Worm (Caenorhabditis elegans) whole organism, L4 larva: Measurements from ENCODE around the gene ucr-2.2.

ENCODE experiments used
- D1046.2 ChIP-seq: fragments of 200-800 bp; sonication (Bioruptor generic); IDR thresholded peaks from 2 replicates; pipeline ENCODE4 v1.3.6; 2022; ENCODE audit warnings: missing genetic modification characterization, missing compliant biosample characterization
- F10B5.3 ChIP-seq: sonication (generic microtip); optimal IDR thresholded peaks from 2 replicates; lab custom pipeline; 2016; ENCODE audit warnings: mild to moderate bottlenecking, missing genetic modification characterization, missing compliant biosample characterization
- F26F4.8 ChIP-seq: fragments of 200-800 bp; sonication (Bioruptor generic); conservative IDR thresholded peaks from 2 replicates; pipeline ENCODE4 v1.3.6; 2022; ENCODE audit warnings: missing genetic modification characterization, missing compliant biosample characterization
- F44E2.7 ChIP-seq: fragments of 200-800 bp; sonication (Bioruptor generic); IDR thresholded peaks from 2 replicates; pipeline ENCODE4 v2.1.2; 2022; ENCODE audit warnings: missing genetic modification characterization, missing compliant biosample characterization
- T20F7.1 ChIP-seq: fragments of 200-800 bp; sonication (Bioruptor generic); optimal IDR thresholded peaks from 2 replicates; lab custom pipeline; 2018; ENCODE audit warnings: mild to moderate bottlenecking, missing genetic modification characterization, missing compliant biosample characterization
- aha-1 ChIP-seq: fragments of 150-350 bp; peaks from one replicate; lab custom pipeline; 2014; ENCODE audit warnings: missing biosample characterization, missing genetic modification characterization
- attf-4 ChIP-seq: sonication (generic microtip); optimal IDR thresholded peaks from 3 replicates; lab custom pipeline; 2017; ENCODE audit warnings: missing biosample characterization, missing genetic modification characterization
- ceh-28 ChIP-seq: fragments of 150-350 bp; optimal IDR thresholded peaks from 2 replicates; lab custom pipeline; 2014; ENCODE audit warnings: missing biosample characterization, missing genetic modification reagents, missing genetic modification characterization
- ceh-32 ChIP-seq: sonication (generic microtip); optimal IDR thresholded peaks from 2 replicates; lab custom pipeline; 2016; ENCODE audit warnings: mild to moderate bottlenecking, missing genetic modification characterization, missing compliant biosample characterization; ENCODE audit not compliant: poor library complexity
- ceh-44 ChIP-seq: fragments of 200-800 bp; sonication (Bioruptor generic); IDR thresholded peaks from 2 replicates; pipeline ENCODE4 v1.3.6; 2022; ENCODE audit warnings: missing genetic modification reagents, missing genetic modification characterization, missing compliant biosample characterization
- ceh-82 ChIP-seq: sonication (generic microtip); optimal IDR thresholded peaks from 2 replicates; lab custom pipeline; 2017; ENCODE audit warnings: missing biosample characterization, missing genetic modification characterization
- ctbp-1 ChIP-seq: fragments of 200-800 bp; sonication (Bioruptor generic); IDR thresholded peaks from 2 replicates; pipeline ENCODE4 v1.3.6; 2022; ENCODE audit warnings: missing genetic modification reagents, missing genetic modification characterization, missing compliant biosample characterization
- daf-12 ChIP-seq: fragments of 150-350 bp; optimal IDR thresholded peaks from 2 replicates; lab custom pipeline; 2014; ENCODE audit warnings: missing biosample characterization, missing genetic modification reagents, missing genetic modification characterization
- daf-19 ChIP-seq: fragments of 200-800 bp; sonication (Bioruptor generic); conservative IDR thresholded peaks from 2 replicates; pipeline ENCODE4 v1.3.6; 2022; ENCODE audit warnings: missing genetic modification characterization, missing compliant biosample characterization
- dmd-9 ChIP-seq: fragments of 200-800 bp; sonication (Bioruptor generic); IDR thresholded peaks from 2 replicates; pipeline ENCODE4 v1.3.6; 2022; ENCODE audit warnings: missing genetic modification reagents, missing genetic modification characterization, missing compliant biosample characterization
- dve-1 ChIP-seq: sonication (generic microtip); optimal IDR thresholded peaks from 2 replicates; lab custom pipeline; 2017; ENCODE audit warnings: antibody characterized with exemption, mild to moderate bottlenecking, missing genetic modification characterization, missing compliant biosample characterization; ENCODE audit not compliant: insufficient read depth
- egl-27 ChIP-seq: sonication (generic microtip); optimal IDR thresholded peaks from 3 replicates; lab custom pipeline; 2017; ENCODE audit warnings: missing biosample characterization, missing genetic modification reagents, missing genetic modification characterization
- egl-43 ChIP-seq: fragments of 200-800 bp; sonication (Bioruptor generic); IDR thresholded peaks from 2 replicates; pipeline ENCODE4 v1.3.6; 2022; ENCODE audit warnings: missing genetic modification reagents, missing genetic modification characterization, missing compliant biosample characterization
- fkh-10 ChIP-seq: fragments of 150-350 bp; optimal IDR thresholded peaks from 2 replicates; lab custom pipeline; 2014; ENCODE audit warnings: missing biosample characterization, missing genetic modification reagents, missing genetic modification characterization
- hif-1 ChIP-seq, 2 experiments: sonication (generic microtip); optimal IDR thresholded peaks; 2 replicates each; lab custom pipeline; 2016 to 2017; ENCODE audit warnings: missing compliant biosample characterization in 2 of 2, missing genetic modification characterization in 2 of 2, missing genetic modification reagents in 2 of 2, missing genotype in 2 of 2, mild to moderate bottlenecking in 1 of 2
- hmg-1.1 ChIP-seq: fragments of 200-800 bp; sonication (Bioruptor generic); IDR thresholded peaks from 2 replicates; pipeline ENCODE4 v1.3.6; 2022; ENCODE audit warnings: missing genetic modification reagents, missing genetic modification characterization, missing compliant biosample characterization
- jun-1 ChIP-seq: fragments of 150-350 bp; optimal IDR thresholded peaks from 2 replicates; lab custom pipeline; 2014; ENCODE audit warnings: missing biosample characterization, missing genetic modification reagents, missing genetic modification characterization
- lin-1 ChIP-seq: fragments of 200-800 bp; sonication (Bioruptor generic); IDR thresholded peaks from 2 replicates; pipeline ENCODE4 v1.3.6; 2022; ENCODE audit warnings: missing genetic modification reagents, missing genetic modification characterization, missing compliant biosample characterization
- lin-13 ChIP-seq: fragments of 150-350 bp; optimal IDR thresholded peaks from 2 replicates; lab custom pipeline; 2014; ENCODE audit warnings: missing biosample characterization, missing genetic modification reagents, missing genetic modification characterization
- lin-15B ChIP-seq: fragments of 150-350 bp; sonication (generic microtip); optimal IDR thresholded peaks from 3 replicates; lab custom pipeline; 2014; ENCODE audit warnings: missing biosample characterization, missing genetic modification characterization
- lin-29 ChIP-seq: fragments of 200-800 bp; sonication (Bioruptor generic); IDR thresholded peaks from 2 replicates; pipeline ENCODE4 v1.3.6; 2022; ENCODE audit warnings: missing genetic modification reagents, missing genetic modification characterization, missing compliant biosample characterization
- lin-38 ChIP-seq: fragments of 200-800 bp; sonication (Bioruptor generic); IDR thresholded peaks from 2 replicates; pipeline ENCODE4 v1.3.6; 2022; ENCODE audit warnings: missing genetic modification reagents, missing genetic modification characterization, missing compliant biosample characterization
- lin-39 ChIP-seq: fragments of 150-350 bp; optimal IDR thresholded peaks from 2 replicates; lab custom pipeline; 2014; ENCODE audit warnings: missing biosample characterization, missing genetic modification reagents, missing genetic modification characterization
- lir-3 ChIP-seq: sonication (generic microtip); optimal IDR thresholded peaks from 2 replicates; lab custom pipeline; 2016; ENCODE audit warnings: mild to moderate bottlenecking, missing genetic modification characterization, missing compliant biosample characterization
- lsy-2 ChIP-seq, 2 experiments: fragments of 150-350 bp in 1 of 2; sonication (generic microtip) in 1 of 2; optimal IDR thresholded peaks; 2 replicates each; lab custom pipeline; 2014 to 2017; ENCODE audit warnings: missing biosample characterization in 2 of 2, missing genetic modification characterization in 2 of 2
- madf-9 ChIP-seq: fragments of 200-800 bp; sonication (Bioruptor generic); conservative IDR thresholded peaks from 2 replicates; pipeline ENCODE4 v1.3.6; 2022; ENCODE audit warnings: missing genetic modification reagents, missing genetic modification characterization, missing compliant biosample characterization
- mdt-29 ChIP-seq: fragments of 200-800 bp; sonication (Bioruptor generic); IDR thresholded peaks from 2 replicates; pipeline ENCODE4 v1.3.6; 2022; ENCODE audit warnings: missing genetic modification reagents, missing genetic modification characterization, missing compliant biosample characterization
- mep-1 ChIP-seq: fragments of 150-350 bp; sonication (generic microtip); optimal IDR thresholded peaks from 3 replicates; lab custom pipeline; 2014; ENCODE audit warnings: missing biosample characterization, missing genetic modification characterization
- mxl-2 ChIP-seq: fragments of 200-800 bp; sonication (Bioruptor generic); conservative IDR thresholded peaks from 2 replicates; pipeline ENCODE4 v1.3.6; 2022; ENCODE audit warnings: missing genetic modification reagents, missing genetic modification characterization, missing compliant biosample characterization
- mxl-3 ChIP-seq: fragments of 200-800 bp; sonication (Bioruptor generic); optimal IDR thresholded peaks from 2 replicates; lab custom pipeline; 2018; ENCODE audit warnings: mild to moderate bottlenecking, missing genetic modification characterization, missing compliant biosample characterization
- nhr-102 ChIP-seq: sonication (generic microtip); optimal IDR thresholded peaks from 2 replicates; lab custom pipeline; 2016; ENCODE audit warnings: mild to moderate bottlenecking, missing genetic modification characterization, moderate library complexity, missing compliant biosample characterization
- nhr-237 ChIP-seq: sonication (generic microtip); optimal IDR thresholded peaks from 2 replicates; lab custom pipeline; 2017; ENCODE audit warnings: missing biosample characterization, missing genetic modification characterization
- nhr-25 ChIP-seq: sonication (generic microtip); optimal IDR thresholded peaks from 2 replicates; lab custom pipeline; 2017; ENCODE audit warnings: missing genetic modification characterization, mild to moderate bottlenecking, missing compliant biosample characterization, antibody characterized with exemption, moderate library complexity, borderline replicate concordance; ENCODE audit not compliant: insufficient read depth
- nhr-76 ChIP-seq: fragments of 150-350 bp; optimal IDR thresholded peaks from 2 replicates; lab custom pipeline; 2014; ENCODE audit warnings: missing biosample characterization, missing genetic modification characterization
- nhr-77 ChIP-seq: fragments of 150-350 bp; optimal IDR thresholded peaks from 2 replicates; lab custom pipeline; 2014; ENCODE audit warnings: missing biosample characterization, missing genetic modification characterization
- pqm-1 ChIP-seq: sonication (generic microtip); optimal IDR thresholded peaks from 2 replicates; lab custom pipeline; 2017; ENCODE audit warnings: missing biosample characterization, missing genetic modification characterization
- rbr-2 ChIP-seq: sonication (generic microtip); optimal IDR thresholded peaks from 2 replicates; lab custom pipeline; 2016; ENCODE audit warnings: missing genotype, missing genetic modification characterization, missing compliant biosample characterization
- saeg-2 ChIP-seq: fragments of 200-800 bp; sonication (Bioruptor generic); IDR thresholded peaks from 2 replicates; pipeline ENCODE4 v1.3.6; 2022; ENCODE audit warnings: missing genetic modification reagents, missing genetic modification characterization, missing compliant biosample characterization
- set-16 ChIP-seq: fragments of 200-800 bp; sonication (Bioruptor generic); IDR thresholded peaks from 2 replicates; pipeline ENCODE4 v1.3.6; 2022; ENCODE audit warnings: missing genetic modification reagents, missing genetic modification characterization, missing compliant biosample characterization
- snpc-1.2 ChIP-seq: fragments of 200-800 bp; sonication (Bioruptor generic); IDR thresholded peaks from 2 replicates; pipeline ENCODE4 v1.3.6; 2022; ENCODE audit warnings: missing genetic modification reagents, missing genetic modification characterization, missing compliant biosample characterization
- snpc-4 ChIP-seq: fragments of 150-350 bp; optimal IDR thresholded peaks from 2 replicates; lab custom pipeline; 2014; ENCODE audit warnings: missing biosample characterization, missing genetic modification characterization
- tag-97 ChIP-seq: fragments of 200-800 bp; sonication (Bioruptor generic); IDR thresholded peaks from 2 replicates; pipeline ENCODE4 v1.3.6; 2022; ENCODE audit warnings: missing genetic modification characterization, missing compliant biosample characterization
- unc-39 ChIP-seq: sonication (generic microtip); optimal IDR thresholded peaks from 2 replicates; lab custom pipeline; 2017; ENCODE audit warnings: missing biosample characterization, missing genetic modification characterization
- vab-7 ChIP-seq: fragments of 200-800 bp; sonication (Bioruptor generic); IDR thresholded peaks from 2 replicates; pipeline ENCODE4 v1.3.6; 2022; ENCODE audit warnings: missing genetic modification reagents, missing genetic modification characterization, missing compliant biosample characterization
- zag-1 ChIP-seq: fragments of 150-350 bp; optimal IDR thresholded peaks from 2 replicates; lab custom pipeline; 2014; ENCODE audit warnings: missing biosample characterization, missing genetic modification characterization
- zip-11 ChIP-seq: fragments of 200-800 bp; sonication (Bioruptor generic); IDR thresholded peaks from 2 replicates; pipeline ENCODE4 v1.3.6; 2022; ENCODE audit warnings: missing genetic modification characterization, missing compliant biosample characterization
- ztf-7 ChIP-seq: fragments of 150-350 bp; optimal IDR thresholded peaks from 2 replicates; lab custom pipeline; 2014; ENCODE audit warnings: missing biosample characterization, missing genetic modification characterization

Gene ucr-2.2

DNA sequence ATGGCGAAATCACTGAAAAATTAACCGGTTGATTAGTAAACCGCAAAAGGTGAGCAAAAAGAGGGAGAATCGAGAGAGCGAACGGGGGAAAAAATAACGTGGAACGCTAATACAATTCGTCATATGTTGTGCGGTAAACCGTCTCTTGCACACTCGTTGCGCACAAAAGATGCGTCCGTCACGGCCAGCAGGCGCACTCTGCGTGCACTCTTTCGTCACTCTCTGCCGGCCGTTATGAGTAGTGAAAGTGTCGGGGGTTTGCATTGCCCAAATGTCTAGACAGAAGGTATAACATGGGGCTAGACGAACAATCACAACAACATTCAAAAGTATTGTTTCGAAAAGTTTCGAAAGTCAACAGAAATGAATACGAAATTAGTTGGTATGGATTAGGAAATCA, 7.8 kb downstream of the ucr-2.2 start, which contains the start of gene pkhm-2 (continued):
- TF ChIP-seq mxl-3 (GFP tag; lab: Kevin White, UChicago) = peak; percentile 95
- TF ChIP-seq ctbp-1 (GFP tag; lab: Robert Waterston, UW) = peak; percentile 78
- no peak for TF ChIP-seq F26F4.8
- no peak for TF ChIP-seq daf-19 (GFP tag; lab: Robert Waterston, UW)
- TF ChIP-seq vab-7 (GFP tag; lab: Robert Waterston, UW) = peak; percentile 45; the same call in 1 of the 2 replicates
- TF ChIP-seq snpc-4 (tag; lab: Kevin White, UChicago) = peak; percentile 44
- peak; percentile 63 for TF ChIP-seq mdt-29 (GFP tag; lab: Robert Waterston, UW)
- TF ChIP-seq jun-1 (tag; lab: Kevin White, UChicago) = peak; percentile 69
- no peak for TF ChIP-seq nhr-237 (tag; lab: Kevin White, UChicago)
- TF ChIP-seq attf-4 (tag; lab: Kevin White, UChicago) = no peak
- peak; percentile 83 for TF ChIP-seq saeg-2 (GFP tag; lab: Robert Waterston, UW)
- peak; percentile 51; the same call in 1 of the 2 replicates for TF ChIP-seq set-16 (GFP tag; lab: Robert Waterston, UW)
- peak; percentile 74 for TF ChIP-seq nhr-25 (tag; lab: Kevin White, UChicago)
- TF ChIP-seq nhr-77 (tag; lab: Kevin White, UChicago) = peak; percentile 67
- TF ChIP-seq rbr-2 (tag; lab: Kevin White, UChicago) = peak; percentile 92
- TF ChIP-seq ztf-7 = peak; percentile 83
- peak; percentile 97 for TF ChIP-seq dve-1 (tag; lab: Kevin White, UChicago)
- no peak for TF ChIP-seq egl-27
- TF ChIP-seq lin-1 (GFP tag; lab: Robert Waterston, UW) = peak; percentile 82
- TF ChIP-seq hmg-1.1 (GFP tag; lab: Robert Waterston, UW) = peak; percentile 94
- no peak for TF ChIP-seq tag-97
- peak; percentile 34 for TF ChIP-seq ceh-32
- no peak for TF ChIP-seq ceh-44
- no peak for TF ChIP-seq nhr-76 (tag; lab: Kevin White, UChicago)
- TF ChIP-seq lin-38 (GFP tag; lab: Robert Waterston, UW) = peak; percentile 83
- no peak for TF ChIP-seq zip-11 (GFP tag; lab: Robert Waterston, UW)
- TF ChIP-seq ceh-82 (tag; lab: Kevin White, UChicago) = no peak
- peak; percentile 99 for TF ChIP-seq aha-1
- TF ChIP-seq D1046.2 (GFP tag; lab: Robert Waterston, UW) = no peak
- peak; percentile 90 for TF ChIP-seq lin-13 (GFP tag; lab: Kevin White, UChicago)
- peak; percentile 66; the same call in 1 of the 2 replicates for TF ChIP-seq F44E2.7 (GFP tag; lab: Robert Waterston, UW)
- TF ChIP-seq mxl-2 (GFP tag; lab: Robert Waterston, UW) = no peak
- peak; percentile 78 for TF ChIP-seq madf-9 (GFP tag; lab: Robert Waterston, UW)
- TF ChIP-seq pqm-1 (tag; lab: Kevin White, UChicago) = peak; percentile 10
- TF ChIP-seq nhr-102 (tag; lab: Kevin White, UChicago) = peak; percentile 95
- peak; percentile 66 to 88 for TF ChIP-seq lsy-2 (tag; optimal IDR thresholded peaks at IDR 0.05; lab: Kevin White, UChicago)
- TF ChIP-seq lin-29 = 0 out of 2 replicates have a peak, but pooled peaks have one; percentile 11
- TF ChIP-seq lir-3 = no peak
- TF ChIP-seq ceh-28 (tag; lab: Kevin White, UChicago) = no peak
- no peak for TF ChIP-seq lin-15B (tag; lab: Kevin White, UChicago)
- peak; percentile 11 for TF ChIP-seq fkh-10
- TF ChIP-seq daf-12 (tag; lab: Kevin White, UChicago) = no peak
- TF ChIP-seq hif-1 (tag; optimal IDR thresholded peaks at IDR 0.05; lab: Kevin White, UChicago) = peak in 1 of 2 experiments; percentile 73
- TF ChIP-seq snpc-1.2 (GFP tag; lab: Robert Waterston, UW) = no peak
- TF ChIP-seq mep-1 (tag; lab: Kevin White, UChicago) = peak; percentile 96
- peak; percentile 86 for TF ChIP-seq egl-43
- no peak for TF ChIP-seq T20F7.1 (GFP tag; lab: Kevin White, UChicago)
- no peak for TF ChIP-seq unc-39 (tag; lab: Kevin White, UChicago)
- TF ChIP-seq lin-39 = no peak
- TF ChIP-seq dmd-9 (GFP tag; lab: Robert Waterston, UW) = peak; percentile 75
- peak; percentile 84 for TF ChIP-seq F10B5.3 (tag; lab: Kevin White, UChicago)
- TF ChIP-seq zag-1 = no peak
